Comparison of ENCODE assay signal across 1 worm cellular context in the genomic region with DNA sequence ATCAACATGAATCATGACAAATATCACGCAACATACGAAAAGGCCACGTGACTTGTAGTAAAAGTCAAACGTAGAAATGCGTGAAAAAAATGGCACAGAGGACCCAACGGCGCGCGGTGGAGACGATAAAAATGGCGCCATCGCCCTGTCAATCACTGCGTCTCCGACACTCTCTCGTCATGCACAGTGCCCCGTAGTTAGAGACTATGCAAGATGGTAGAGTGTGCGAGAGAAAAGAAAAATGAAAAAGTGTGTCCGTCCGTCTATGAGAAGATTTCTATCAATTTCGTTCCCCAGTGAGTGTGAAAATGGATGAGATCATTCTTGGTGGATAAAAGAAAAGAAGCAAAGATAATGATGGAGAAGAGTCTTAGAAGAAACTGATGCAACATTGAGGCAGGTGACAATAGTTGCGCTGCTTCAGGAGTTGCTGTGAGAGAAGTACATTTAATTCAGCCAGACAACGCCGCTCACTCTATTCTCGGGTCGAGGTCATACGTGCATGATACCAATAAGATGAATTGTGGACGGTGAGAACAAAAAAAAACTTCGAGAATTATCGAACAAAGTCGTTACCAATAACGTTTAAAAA.
A peak's percentile ranks its signal among the peaks of the same experiment; 100 is the strongest.
TF ChIP-seq lines count a peak whose summit lies in the region.

No protein-coding gene starts in this region.

TF ChIP-seq in whole organism, L1 larva, 84 proteins besides CTCF, POLR2A, EP300 and RAD21 (continued from another document):
- TF ChIP-seq nhr-11 (tag; optimal IDR thresholded peaks at IDR 0.05; lab: Kevin White, UChicago) (peak; percentile 45), aha-1 (tag; optimal IDR thresholded peaks at IDR 0.05; lab: Kevin White, UChicago) (peak; percentile 44), elt-3 (tag; optimal IDR thresholded peaks at IDR 0.05; lab: Kevin White, UChicago) (peak in 2 of 6 experiments; percentile 37 to 61), nhr-47 (tag; optimal IDR thresholded peaks at IDR 0.05; lab: Kevin White, UChicago) (peak; percentile 64), zag-1 (tag; optimal IDR thresholded peaks at IDR 0.05; lab: Kevin White, UChicago) (no peak), xbp-1 (tag; optimal IDR thresholded peaks at IDR 0.05; lab: Kevin White, UChicago) (peak; percentile 55), lin-14 (GFP tag; optimal IDR thresholded peaks at IDR 0.05; lab: Kevin White, UChicago) (peak; percentile 89), ama-1 (optimal IDR thresholded peaks at IDR 0.05; lab: Kevin White, UChicago) (peak; percentile 64), C34B4.2 (tag; optimal IDR thresholded peaks at IDR 0.05; lab: Kevin White, UChicago) (no peak), swsn-7 (tag; optimal IDR thresholded peaks at IDR 0.05; lab: Kevin White, UChicago) (peak; percentile 62), mef-2 (tag; optimal IDR thresholded peaks at IDR 0.05; lab: Kevin White, UChicago) (no peak), egl-27 (tag; optimal IDR thresholded peaks at IDR 0.05; lab: Kevin White, UChicago) (peak in 1 of 2 experiments; percentile 60), nhr-12 (tag; optimal IDR thresholded peaks at IDR 0.05; lab: Kevin White, UChicago) (no peak), sox-4 (tag; optimal IDR thresholded peaks at IDR 0.05; lab: Kevin White, UChicago) (no peak), blmp-1 (tag; optimal IDR thresholded peaks at IDR 0.05; lab: Kevin White, UChicago) (peak; percentile 85), tlp-1 (tag; optimal IDR thresholded peaks at IDR 0.05; lab: Kevin White, UChicago) (no peak), lir-3 (tag; optimal IDR thresholded peaks at IDR 0.05; lab: Kevin White, UChicago; ENCODE audit: poor library complexity) (peak; percentile 46), ces-1 (GFP tag; optimal IDR thresholded peaks at IDR 0.05; lab: Kevin White, UChicago) (no peak), ceh-88 (GFP tag; IDR thresholded peaks at IDR 0.05; lab: Robert Waterston, UW) (peak; percentile 27; the same call in 1 of the 2 replicates), tbx-2 (tag; optimal IDR thresholded peaks at IDR 0.05; lab: Kevin White, UChicago) (peak; percentile 59), irx-1 (tag; optimal IDR thresholded peaks at IDR 0.05; lab: Kevin White, UChicago) (peak; percentile 18), pqm-1 (tag; optimal IDR thresholded peaks at IDR 0.05; lab: Kevin White, UChicago) (no peak), fkh-8 (tag; optimal IDR thresholded peaks at IDR 0.05; lab: Kevin White, UChicago) (no peak), fkh-10 (GFP tag; optimal IDR thresholded peaks at IDR 0.05; lab: Kevin White, UChicago) (no peak), efl-3 (GFP tag; optimal IDR thresholded peaks at IDR 0.05; lab: Kevin White, UChicago) (no peak)
